Worm (Caenorhabditis elegans): Measurements from ENCODE around the gene cnd-1.

Gene cnd-1

ce11 chrIII:5199577-5199976, 44.9 kb downstream of the cnd-1 start, which contains the start of gene emb-8:
TSS of gene emb-8 (minus strand) at chrIII:5199677.
- TF ChIP-seq unc-55 (GFP tag; optimal IDR thresholded peaks at IDR 0.05): no peak
- no peak for TF ChIP-seq aly-2 (tag; optimal IDR thresholded peaks at IDR 0.05)
- TF ChIP-seq elt-3 (tag; optimal IDR thresholded peaks at IDR 0.05): no peak
- TF ChIP-seq skn-1 (tag; optimal IDR thresholded peaks at IDR 0.05): no peak
- no peak for TF ChIP-seq lin-11 (tag; optimal IDR thresholded peaks at IDR 0.05)
- TF ChIP-seq nhr-237 (tag; optimal IDR thresholded peaks at IDR 0.05): no peak
- TF ChIP-seq nhr-12 (tag; optimal IDR thresholded peaks at IDR 0.05): no peak
- TF ChIP-seq mbf-1 (tag; optimal IDR thresholded peaks at IDR 0.05): no peak
- no peak for TF ChIP-seq zag-1 (tag; optimal IDR thresholded peaks at IDR 0.05)
- no peak for TF ChIP-seq F13H6.1 (tag; optimal IDR thresholded peaks at IDR 0.05)
- no peak for TF ChIP-seq nhr-11 (tag; optimal IDR thresholded peaks at IDR 0.05)
- TF ChIP-seq sma-9 (GFP tag; optimal IDR thresholded peaks at IDR 0.05): no peak
- no peak for TF ChIP-seq sma-9 (tag; optimal IDR thresholded peaks at IDR 0.05)
- no peak for TF ChIP-seq sem-4 (tag; optimal IDR thresholded peaks at IDR 0.05)
- TF ChIP-seq R02D3.7 (tag; optimal IDR thresholded peaks at IDR 0.05): no peak
- TF ChIP-seq ceh-16 (tag; optimal IDR thresholded peaks at IDR 0.05): no peak

- no peak for TF ChIP-seq fos-1 (tag; optimal IDR thresholded peaks at IDR 0.05)
- TF ChIP-seq ztf-4 (tag; optimal IDR thresholded peaks at IDR 0.05): peak; percentile 66
- peak; percentile 2 for TF ChIP-seq sma-3 (GFP tag; optimal IDR thresholded peaks at IDR 0.05)
- TF ChIP-seq nhr-129 (tag; optimal IDR thresholded peaks at IDR 0.05): peak; percentile 57
- peak; percentile 26 for TF ChIP-seq ama-1 (optimal IDR thresholded peaks at IDR 0.05)
- no peak for TF ChIP-seq mab-5 (tag; optimal IDR thresholded peaks at IDR 0.05)
- peak; percentile 11 for TF ChIP-seq crh-2 (tag; optimal IDR thresholded peaks at IDR 0.05)
Measured at ce11 chrIII:5196298-5197045, 48.0 kb downstream of the cnd-1 start.

ce11 chrIII:5195690-5196089, 48.7 kb downstream of the cnd-1 start, which contains the start of gene moc-6:
TSS of gene moc-6 (plus strand) at chrIII:5195990.
- TF ChIP-seq gmeb-1 (tag; optimal IDR thresholded peaks at IDR 0.05) (no peak), C34F6.9 (tag; optimal IDR thresholded peaks at IDR 0.05) (peak; percentile 32), unc-62 (GFP tag; optimal IDR thresholded peaks at IDR 0.05) (no peak)

ce11 chrIII:5193266-5193665, 51.2 kb downstream of the cnd-1 start:
- TF ChIP-seq dmd-4 (tag; optimal IDR thresholded peaks at IDR 0.05) (no peak), aly-2 (tag; optimal IDR thresholded peaks at IDR 0.05) (no peak), ceh-16 (tag; optimal IDR thresholded peaks at IDR 0.05) (no peak), nhr-129 (tag; optimal IDR thresholded peaks at IDR 0.05) (no peak), ceh-82 (tag; optimal IDR thresholded peaks at IDR 0.05) (no peak), ama-1 (optimal IDR thresholded peaks at IDR 0.05) (no peak), egl-27 (tag; optimal IDR thresholded peaks at IDR 0.05) (no peak), nhr-77 (tag; optimal IDR thresholded peaks at IDR 0.05) (no peak), nhr-6 (tag; optimal IDR thresholded peaks at IDR 0.05) (no peak)

- no peak for TF ChIP-seq elt-3 (tag; optimal IDR thresholded peaks at IDR 0.05)
- peak; percentile 17 for TF ChIP-seq lin-13 (GFP tag; optimal IDR thresholded peaks at IDR 0.05)
- TF ChIP-seq ceh-82 (tag; optimal IDR thresholded peaks at IDR 0.05): no peak
- TF ChIP-seq crh-2 (tag; optimal IDR thresholded peaks at IDR 0.05): peak; percentile 38
- TF ChIP-seq sem-4 (tag; optimal IDR thresholded peaks at IDR 0.05): peak; percentile 52
- peak; percentile 70 for TF ChIP-seq unc-55 (GFP tag; optimal IDR thresholded peaks at IDR 0.05)
- peak in 1 of 2 experiments; percentile 56 for TF ChIP-seq lsy-2 (tag; optimal IDR thresholded peaks at IDR 0.05)
- TF ChIP-seq gmeb-1 (tag; optimal IDR thresholded peaks at IDR 0.05): peak; percentile 47
- no peak for TF ChIP-seq nhr-77 (tag; optimal IDR thresholded peaks at IDR 0.05)
- no peak for TF ChIP-seq nhr-10 (tag; optimal IDR thresholded peaks at IDR 0.05)
- no peak for TF ChIP-seq ztf-1 (GFP tag; conservative IDR thresholded peaks at IDR 0.05)
- TF ChIP-seq nhr-129 (tag; optimal IDR thresholded peaks at IDR 0.05): no peak
- TF ChIP-seq R02D3.7 (tag; optimal IDR thresholded peaks at IDR 0.05): no peak
- no peak for TF ChIP-seq ZK546.5 (tag; optimal IDR thresholded peaks at IDR 0.05)
- TF ChIP-seq C34F6.9 (tag; optimal IDR thresholded peaks at IDR 0.05): peak; percentile 78
- no peak for TF ChIP-seq nhr-21 (tag; optimal IDR thresholded peaks at IDR 0.05)
Measured at ce11 chrIII:5190671-5191174, 53.7 kb downstream of the cnd-1 start, which contains the start of gene hira-1. TSS of gene hira-1 (plus strand) at chrIII:5191124.
